Fruit fly (Drosophila melanogaster) whole organism, embryonic: Measurements from ENCODE around the gene CG13603.

Experiments
- ATbp ChIP-seq: fragments of 200-800 bp; sonication (Bioruptor generic); optimal IDR thresholded peaks from 2 replicates; lab custom pipeline; 2017; ENCODE audit warnings: missing biosample characterization, mild to moderate bottlenecking, missing genetic modification characterization, missing genetic modification reagents
- Adf1 ChIP-seq: fragments of 200-800 bp; sonication (Bioruptor generic); IDR thresholded peaks from 2 replicates; pipeline ENCODE4 v1.3.6; 2022; ENCODE audit warnings: missing biosample characterization, missing genetic modification characterization
- Antp ChIP-seq: fragments of 200-800 bp; sonication (Bioruptor generic); optimal IDR thresholded peaks from 3 replicates; lab custom pipeline; 2016; ENCODE audit warnings: missing biosample characterization, missing genetic modification characterization
- Bdp1 ChIP-seq: fragments of 200-800 bp; sonication (Bioruptor generic); optimal IDR thresholded peaks from 3 replicates; lab custom pipeline; 2016; ENCODE audit warnings: missing biosample characterization, missing genetic modification characterization
- CG10565 ChIP-seq: fragments of 200-800 bp; sonication (Bioruptor generic); optimal IDR thresholded peaks from 3 replicates; lab custom pipeline; 2016; ENCODE audit warnings: missing biosample characterization, mild to moderate bottlenecking, missing genetic modification characterization
- CG11504 ChIP-seq: fragments of 200-800 bp; sonication (Bioruptor generic); optimal IDR thresholded peaks from 3 replicates; lab custom pipeline; 2019; ENCODE audit warnings: missing biosample characterization, mild to moderate bottlenecking, missing genetic modification characterization, moderate library complexity
- CG12659 ChIP-seq: fragments of 200-800 bp; sonication (Bioruptor generic); optimal IDR thresholded peaks from 3 replicates; lab custom pipeline; 2017; ENCODE audit warnings: mild to moderate bottlenecking, missing biosample characterization, missing genetic modification reagents, missing genetic modification characterization
- CG12769 ChIP-seq: fragments of 200-800 bp; sonication (Bioruptor generic); optimal IDR thresholded peaks from 2 replicates; lab custom pipeline; 2019; ENCODE audit warnings: missing biosample characterization, mild to moderate bottlenecking, missing genetic modification characterization, moderate library complexity
- CG14014 ChIP-seq: fragments of 200-800 bp; sonication (Bioruptor generic); IDR thresholded peaks from 2 replicates; pipeline ENCODE4 v1.3.6; 2022; ENCODE audit warnings: missing biosample characterization, missing genetic modification characterization
- CG15269 ChIP-seq: fragments of 200-800 bp; sonication (Bioruptor generic); optimal IDR thresholded peaks from 2 replicates; lab custom pipeline; 2018; ENCODE audit warnings: missing biosample characterization, mild to moderate bottlenecking, missing genetic modification characterization, moderate library complexity
- CG1647 ChIP-seq: fragments of 200-800 bp; sonication (Bioruptor generic); optimal IDR thresholded peaks from 3 replicates; lab custom pipeline; 2016; ENCODE audit warnings: missing biosample characterization, missing genetic modification characterization
- CG17359 ChIP-seq: fragments of 200-800 bp; sonication (Bioruptor generic); optimal IDR thresholded peaks from 3 replicates; lab custom pipeline; 2018; ENCODE audit warnings: missing biosample characterization, mild to moderate bottlenecking, missing genetic modification characterization, moderate library complexity
- CG18599 ChIP-seq: fragments of 200-800 bp; sonication (Bioruptor generic); optimal IDR thresholded peaks from 3 replicates; lab custom pipeline; 2017; ENCODE audit warnings: missing biosample characterization, missing genetic modification characterization, mild to moderate bottlenecking, moderate library complexity, missing genetic modification reagents
- CG18764 ChIP-seq: fragments of 200-800 bp; sonication (Bioruptor generic); optimal IDR thresholded peaks from 3 replicates; lab custom pipeline; 2016; ENCODE audit warnings: missing biosample characterization, missing genetic modification characterization
- CG2120 ChIP-seq: fragments of 200-800 bp; sonication (Bioruptor generic); optimal IDR thresholded peaks from 3 replicates; lab custom pipeline; 2016; ENCODE audit warnings: missing biosample characterization, missing genetic modification characterization
- CG2129 ChIP-seq: fragments of 200-800 bp; sonication (Bioruptor generic); IDR thresholded peaks from 2 replicates; pipeline ENCODE4 v1.3.6; 2022; ENCODE audit warnings: missing biosample characterization, missing genetic modification characterization; ENCODE audit not compliant: partially characterized antibody
- CG2202 ChIP-seq: fragments of 200-800 bp; sonication (Bioruptor generic); optimal IDR thresholded peaks from 2 replicates; lab custom pipeline; 2018; ENCODE audit warnings: missing biosample characterization, mild to moderate bottlenecking, missing genetic modification characterization
- CG3281 ChIP-seq: fragments of 200-800 bp; sonication (Bioruptor generic); optimal IDR thresholded peaks from 3 replicates; lab custom pipeline; 2017; ENCODE audit warnings: missing biosample characterization, mild to moderate bottlenecking, missing genetic modification characterization
- CG34224 ChIP-seq: fragments of 200-800 bp; sonication (Bioruptor generic); IDR thresholded peaks from 3 replicates; pipeline ENCODE4 v1.3.6; 2022; ENCODE audit warnings: missing biosample characterization, missing genetic modification characterization; ENCODE audit not compliant: partially characterized antibody
- CG4617 ChIP-seq: fragments of 200-800 bp; sonication (Bioruptor generic); optimal IDR thresholded peaks from 3 replicates; lab custom pipeline; 2016; ENCODE audit warnings: missing biosample characterization, missing genetic modification characterization, borderline replicate concordance
- CG4730 ChIP-seq: fragments of 200-800 bp; sonication (Bioruptor generic); IDR thresholded peaks from 2 replicates; pipeline ENCODE4 v1.3.6; 2022; ENCODE audit warnings: missing biosample characterization, missing genetic modification characterization
- CG4820 ChIP-seq: fragments of 200-800 bp; sonication (Bioruptor generic); optimal IDR thresholded peaks from 3 replicates; lab custom pipeline; 2016; ENCODE audit warnings: missing biosample characterization, missing genetic modification characterization
- CG6654 ChIP-seq: fragments of 200-800 bp; sonication (Bioruptor generic); optimal IDR thresholded peaks from 2 replicates; lab custom pipeline; 2017; ENCODE audit warnings: missing biosample characterization, mild to moderate bottlenecking, missing genetic modification characterization
- CG6791 ChIP-seq: fragments of 200-800 bp; sonication (Bioruptor generic); IDR thresholded peaks from 3 replicates; pipeline ENCODE4 v1.3.6; 2022; ENCODE audit warnings: missing biosample characterization, missing genetic modification characterization; ENCODE audit not compliant: partially characterized antibody
- CG6813 ChIP-seq: fragments of 200-800 bp; sonication (Bioruptor generic); optimal IDR thresholded peaks from 2 replicates; lab custom pipeline; 2017; ENCODE audit warnings: missing biosample characterization, missing genetic modification characterization, mild to moderate bottlenecking, moderate library complexity, missing genetic modification reagents
- CG7839 ChIP-seq: fragments of 200-800 bp; sonication (Bioruptor generic); optimal IDR thresholded peaks from 3 replicates; lab custom pipeline; 2018; ENCODE audit warnings: missing biosample characterization, mild to moderate bottlenecking, missing genetic modification characterization, moderate library complexity
- CG7928 ChIP-seq: fragments of 200-800 bp; sonication (Bioruptor generic); optimal IDR thresholded peaks from 2 replicates; lab custom pipeline; 2017; ENCODE audit warnings: missing biosample characterization, mild to moderate bottlenecking, missing genetic modification characterization
- CG7987 ChIP-seq: fragments of 200-800 bp; sonication (Bioruptor generic); optimal IDR thresholded peaks from 2 replicates; lab custom pipeline; 2018; ENCODE audit warnings: missing biosample characterization, mild to moderate bottlenecking, missing genetic modification characterization, moderate library complexity
- CG9932 ChIP-seq: fragments of 200-800 bp; sonication (Bioruptor generic); IDR thresholded peaks from 2 replicates; pipeline ENCODE4 v1.3.6; 2022; ENCODE audit warnings: missing biosample characterization, missing genetic modification characterization
- Dip3 ChIP-seq: fragments of 200-800 bp; sonication (Bioruptor generic); optimal IDR thresholded peaks from 3 replicates; lab custom pipeline; 2016; ENCODE audit warnings: missing biosample characterization, missing genetic modification characterization
- E2f2 ChIP-seq: fragments of 200-800 bp; sonication (Bioruptor generic); IDR thresholded peaks from 2 replicates; pipeline ENCODE4 v1.3.6; 2022; ENCODE audit warnings: missing biosample characterization, missing genetic modification characterization
- Elba2 ChIP-seq: fragments of 200-800 bp; sonication (Bioruptor generic); optimal IDR thresholded peaks from 3 replicates; lab custom pipeline; 2016; ENCODE audit warnings: missing biosample characterization, missing genetic modification characterization
- Oli ChIP-seq: fragments of 200-800 bp; sonication (Bioruptor generic); optimal IDR thresholded peaks from 2 replicates; lab custom pipeline; 2018; ENCODE audit warnings: missing biosample characterization, mild to moderate bottlenecking, missing genetic modification characterization, moderate library complexity
- bsh ChIP-seq, 2 experiments: fragments of 200-800 bp; sonication (Bioruptor generic); optimal IDR thresholded peaks; 2 replicates each; lab custom pipeline; 2017 to 2018; ENCODE audit warnings: mild to moderate bottlenecking in 2 of 2, missing biosample characterization in 2 of 2, missing genetic modification characterization in 2 of 2, moderate library complexity in 1 of 2
- cg ChIP-seq: fragments of 200-800 bp; sonication (Bioruptor generic); optimal IDR thresholded peaks from 3 replicates; lab custom pipeline; 2019; ENCODE audit warnings: missing biosample characterization, mild to moderate bottlenecking, missing genetic modification characterization, moderate library complexity
- dysf ChIP-seq: fragments of 200-800 bp; sonication (Bioruptor generic); IDR thresholded peaks from 3 replicates; pipeline ENCODE4 v1.3.6; 2022; ENCODE audit warnings: missing biosample characterization, missing genetic modification characterization
- emc ChIP-seq: fragments of 200-800 bp; sonication (Bioruptor generic); optimal IDR thresholded peaks from 2 replicates; lab custom pipeline; 2016; ENCODE audit warnings: missing biosample characterization, missing genetic modification characterization
- en ChIP-seq: fragments of 200-800 bp; sonication (Bioruptor generic); optimal IDR thresholded peaks from 2 replicates; lab custom pipeline; 2016; ENCODE audit warnings: missing biosample characterization, missing genetic modification characterization
- fd102C ChIP-seq: fragments of 200-800 bp; sonication (Bioruptor generic); optimal IDR thresholded peaks from 2 replicates; lab custom pipeline; 2018; ENCODE audit warnings: missing biosample characterization, mild to moderate bottlenecking, missing genetic modification characterization, moderate library complexity
- fd3F ChIP-seq: fragments of 200-800 bp; sonication (Bioruptor generic); optimal IDR thresholded peaks from 2 replicates; lab custom pipeline; 2018; ENCODE audit warnings: missing biosample characterization, mild to moderate bottlenecking, missing genetic modification characterization, moderate library complexity
- fru ChIP-seq: fragments of >200 bp; optimal IDR thresholded peaks from 2 replicates; lab custom pipeline; 2017
- gro ChIP-seq: fragments of 200-800 bp; sonication (Bioruptor generic); optimal IDR thresholded peaks from 2 replicates; lab custom pipeline; 2016; ENCODE audit warnings: missing biosample characterization, missing genetic modification characterization
- hbn ChIP-seq: fragments of 200-800 bp; sonication (Bioruptor generic); IDR thresholded peaks from 2 replicates; pipeline ENCODE4 v1.3.6; 2022; ENCODE audit warnings: missing biosample characterization, missing genetic modification characterization; ENCODE audit not compliant: partially characterized antibody
- ind ChIP-seq: fragments of 200-800 bp; sonication (Bioruptor generic); optimal IDR thresholded peaks from 3 replicates; lab custom pipeline; 2016; ENCODE audit warnings: missing biosample characterization, missing genetic modification characterization
- jing ChIP-seq: fragments of 200-800 bp; sonication (Bioruptor generic); optimal IDR thresholded peaks from 2 replicates; lab custom pipeline; 2018; ENCODE audit warnings: missing biosample characterization, mild to moderate bottlenecking, missing genetic modification characterization
- mld ChIP-seq: fragments of 200-800 bp; sonication (Bioruptor generic); IDR thresholded peaks from 3 replicates; pipeline ENCODE4 v1.3.6; 2022; ENCODE audit warnings: missing biosample characterization, missing genetic modification characterization; ENCODE audit not compliant: partially characterized antibody
- sd ChIP-seq: fragments of 200-800 bp; sonication (Bioruptor generic); optimal IDR thresholded peaks from 3 replicates; lab custom pipeline; 2018; ENCODE audit warnings: missing biosample characterization, mild to moderate bottlenecking, missing genetic modification characterization, moderate library complexity
- wor ChIP-seq: fragments of 200-800 bp; sonication (Bioruptor generic); IDR thresholded peaks from 2 replicates; pipeline ENCODE4 v1.3.6; 2022; ENCODE audit warnings: missing biosample characterization, missing genetic modification characterization
- zen ChIP-seq: fragments of 200-800 bp; sonication (Bioruptor generic); optimal IDR thresholded peaks from 3 replicates; lab custom pipeline; 2018; ENCODE audit warnings: missing biosample characterization, mild to moderate bottlenecking, missing genetic modification characterization, moderate library complexity

Gene CG13603

dm6 chr3R:24010637-24011214, 24.4 kb upstream of the CG13603 start (continued):
- TF ChIP-seq CG14014 (GFP tag; lab: Robert Waterston, UW) (peak; percentile 78), CG12659 (GFP tag; lab: Kevin White, UChicago) (peak; percentile 73), sd (peak; percentile 41), CG1647 (no peak), CG2129 (GFP tag; lab: Robert Waterston, UW) (no peak), Adf1 (GFP tag; lab: Robert Waterston, UW) (peak; percentile 44), en (GFP tag; lab: Kevin White, UChicago) (no peak), CG15269 (tag; lab: Kevin White, UChicago) (peak; percentile 78), CG6813 (GFP tag; lab: Kevin White, UChicago) (peak; percentile 1), CG10565 (GFP tag; lab: Kevin White, UChicago) (no peak), E2f2 (GFP tag; lab: Robert Waterston, UW) (peak; percentile 47; the same call in 1 of the 2 replicates), hbn (no peak), CG18599 (GFP tag; lab: Kevin White, UChicago) (peak; percentile 84), bsh (GFP tag; optimal IDR thresholded peaks at IDR 0.05; lab: Kevin White, UChicago) (peak in 1 of 2 experiments; percentile 63), CG34224 (no peak), mld (GFP tag; lab: Robert Waterston, UW) (no peak), CG7928 (no peak), CG11504 (peak; percentile 78), ATbp (GFP tag; lab: Kevin White, UChicago) (peak; percentile 46), CG9932 (GFP tag; lab: Robert Waterston, UW) (peak; percentile 55), CG2202 (tag; lab: Kevin White, UChicago) (no peak), cg (GFP tag; lab: Kevin White, UChicago) (no peak), ind (GFP tag; lab: Kevin White, UChicago) (peak; percentile 28), CG7987 (GFP tag; lab: Kevin White, UChicago) (no peak), gro (GFP tag; lab: Kevin White, UChicago) (no peak), fru (lab: Kevin White, UChicago) (no peak), CG4730 (GFP tag; lab: Robert Waterston, UW) (peak; percentile 56), zen (tag; lab: Kevin White, UChicago) (no peak), CG6654 (GFP tag; lab: Kevin White, UChicago) (no peak), Antp (GFP tag; lab: Kevin White, UChicago) (peak; percentile 9), emc (no peak), fd102C (GFP tag; lab: Kevin White, UChicago) (no peak), jing (GFP tag; lab: Kevin White, UChicago) (peak; percentile 12), CG3281 (GFP tag; lab: Kevin White, UChicago) (peak; percentile 53), Elba2 (GFP tag; lab: Kevin White, UChicago) (no peak), fd3F (GFP tag; lab: Kevin White, UChicago) (peak; percentile 62), CG6791 (no peak), CG18764 (GFP tag; lab: Kevin White, UChicago) (no peak), Bdp1 (no peak), CG12769 (tag; lab: Kevin White, UChicago) (peak; percentile 72), wor (GFP tag; lab: Robert Waterston, UW) (no peak), CG4820 (no peak), CG7839 (tag; lab: Kevin White, UChicago) (peak; percentile 72), CG4617 (GFP tag; lab: Kevin White, UChicago) (no peak), dysf (GFP tag; lab: Robert Waterston, UW) (peak; percentile 81), CG2120 (GFP tag; lab: Kevin White, UChicago) (peak; percentile 80), Dip3 (GFP tag; lab: Kevin White, UChicago) (no peak), CG17359 (tag; lab: Kevin White, UChicago) (peak; percentile 66), Oli (tag; lab: Kevin White, UChicago) (peak; percentile 54)
